Worm (Caenorhabditis elegans) whole organism, L3 larva: ENCODE results near the gene efa-6.

ENCODE experiments used
- R02D3.7 ChIP-seq: fragments of 150-350 bp; optimal IDR thresholded peaks from 2 replicates; lab custom pipeline; 2014; ENCODE audit warnings: missing biosample characterization, missing genetic modification characterization
- ZK546.5 ChIP-seq: sonication (generic microtip); optimal IDR thresholded peaks from 2 replicates; lab custom pipeline; 2017; ENCODE audit warnings: missing biosample characterization, missing genetic modification characterization
- ama-1 ChIP-seq: fragments of 150-350 bp; optimal IDR thresholded peaks from 2 replicates; lab custom pipeline; 2018
- ceh-16 ChIP-seq: sonication (generic microtip); optimal IDR thresholded peaks from 2 replicates; lab custom pipeline; 2017; ENCODE audit warnings: missing biosample characterization, missing genetic modification characterization
- ceh-28 ChIP-seq: fragments of 150-350 bp; optimal IDR thresholded peaks from 2 replicates; lab custom pipeline; 2014; ENCODE audit warnings: missing biosample characterization, missing genetic modification reagents, missing genetic modification characterization
- ceh-82 ChIP-seq: fragments of 150-350 bp; optimal IDR thresholded peaks from 2 replicates; lab custom pipeline; 2014; ENCODE audit warnings: missing biosample characterization, missing genetic modification characterization
- ceh-9 ChIP-seq: sonication (generic microtip); optimal IDR thresholded peaks from 2 replicates; lab custom pipeline; 2018; ENCODE audit warnings: missing biosample characterization, missing genetic modification characterization
- egl-27 ChIP-seq: sonication (generic microtip); optimal IDR thresholded peaks from 4 replicates; lab custom pipeline; 2017; ENCODE audit warnings: missing biosample characterization, missing genetic modification reagents, missing genetic modification characterization
- egl-5 ChIP-seq: fragments of 150-350 bp; optimal IDR thresholded peaks from 2 replicates; lab custom pipeline; 2017; ENCODE audit warnings: missing biosample characterization, missing genetic modification reagents, missing genetic modification characterization, inconsistent platforms
- elt-1 ChIP-seq: fragments of 150-350 bp; optimal IDR thresholded peaks from 2 replicates; lab custom pipeline; 2014; ENCODE audit warnings: missing biosample characterization, missing genetic modification characterization
- elt-2 ChIP-seq: sonication (generic microtip); optimal IDR thresholded peaks from 2 replicates; lab custom pipeline; 2016; ENCODE audit warnings: missing genetic modification reagents, mild to moderate bottlenecking, missing genetic modification characterization, missing compliant biosample characterization
- elt-3 ChIP-seq, 3 experiments: fragments of 150-350 bp in 1 of 3; sonication (generic microtip) in 2 of 3; optimal IDR thresholded peaks; 2 replicates in 2 of 3; 4 replicates in 1 of 3; lab custom pipeline; 2014 to 2017; ENCODE audit warnings: missing biosample characterization in 3 of 3, missing genetic modification characterization in 3 of 3
- eor-1 ChIP-seq, 2 experiments: fragments of 150-350 bp; optimal IDR thresholded peaks; 2 replicates each; lab custom pipeline; 2014 to 2018; ENCODE audit warnings: missing biosample characterization in 2 of 2, missing genetic modification characterization in 2 of 2
- fkh-10 ChIP-seq: sonication (generic microtip); optimal IDR thresholded peaks from 2 replicates; lab custom pipeline; 2017; ENCODE audit warnings: missing biosample characterization, missing genetic modification reagents, missing genetic modification characterization
- fos-1 ChIP-seq: fragments of 150-350 bp; optimal IDR thresholded peaks from 2 replicates; lab custom pipeline; 2014; ENCODE audit warnings: missing biosample characterization, missing genetic modification characterization
- hmg-11 ChIP-seq: sonication (generic microtip); optimal IDR thresholded peaks from 2 replicates; lab custom pipeline; 2016; ENCODE audit warnings: missing genetic modification characterization, missing compliant biosample characterization
- jun-1 ChIP-seq: fragments of 150-350 bp; optimal IDR thresholded peaks from 2 replicates; lab custom pipeline; 2014; ENCODE audit warnings: missing biosample characterization, missing genetic modification reagents, missing genetic modification characterization
- lin-15B ChIP-seq: fragments of 150-350 bp; optimal IDR thresholded peaks from 2 replicates; lab custom pipeline; 2014; ENCODE audit warnings: missing biosample characterization, missing genetic modification characterization
- lsy-12 ChIP-seq: sonication (generic microtip); optimal IDR thresholded peaks from 2 replicates; lab custom pipeline; 2016; ENCODE audit warnings: mild to moderate bottlenecking, missing genetic modification characterization, missing compliant biosample characterization
- mml-1 ChIP-seq: fragments of 150-350 bp; sonication (generic microtip); optimal IDR thresholded peaks from 3 replicates; lab custom pipeline; 2014; ENCODE audit warnings: missing biosample characterization, missing genetic modification characterization
- nfya-1 ChIP-seq: sonication (generic microtip); optimal IDR thresholded peaks from 2 replicates; lab custom pipeline; 2017; ENCODE audit warnings: missing genetic modification characterization, mild to moderate bottlenecking, missing compliant biosample characterization, antibody characterized with exemption, moderate library complexity; ENCODE audit not compliant: insufficient read depth
- nhr-23 ChIP-seq: fragments of 150-350 bp; optimal IDR thresholded peaks from 2 replicates; lab custom pipeline; 2014; ENCODE audit warnings: missing biosample characterization, missing genetic modification reagents, missing genetic modification characterization
- nhr-237 ChIP-seq: fragments of 150-350 bp; optimal IDR thresholded peaks from 2 replicates; lab custom pipeline; 2014; ENCODE audit warnings: missing biosample characterization, missing genetic modification characterization
- nhr-25 ChIP-seq: sonication (generic microtip); optimal IDR thresholded peaks from 2 replicates; lab custom pipeline; 2017; ENCODE audit warnings: missing biosample characterization, missing genetic modification characterization
- nhr-43 ChIP-seq: sonication (generic microtip); optimal IDR thresholded peaks from 2 replicates; lab custom pipeline; 2016; ENCODE audit warnings: mild to moderate bottlenecking, missing genetic modification characterization, missing compliant biosample characterization; ENCODE audit not compliant: poor library complexity, severe bottlenecking
- nhr-67 ChIP-seq: fragments of 150-350 bp; optimal IDR thresholded peaks from 2 replicates; lab custom pipeline; 2014; ENCODE audit warnings: missing biosample characterization, missing genetic modification characterization
- nhr-76 ChIP-seq: fragments of 150-350 bp; sonication (generic microtip); optimal IDR thresholded peaks from 5 replicates; lab custom pipeline; 2014; ENCODE audit warnings: missing biosample characterization, missing genetic modification characterization
- nhr-77 ChIP-seq: fragments of 150-350 bp; optimal IDR thresholded peaks from 2 replicates; lab custom pipeline; 2014; ENCODE audit warnings: missing biosample characterization, missing genetic modification characterization
- pha-4 ChIP-seq: fragments of 150-350 bp; optimal IDR thresholded peaks from 2 replicates; lab custom pipeline; 2014; ENCODE audit warnings: missing biosample characterization, missing genetic modification reagents, missing genetic modification characterization
- pqm-1 ChIP-seq: fragments of 150-350 bp; optimal IDR thresholded peaks from 2 replicates; lab custom pipeline; 2017; ENCODE audit warnings: missing biosample characterization, missing genetic modification characterization, inconsistent platforms
- sea-2 ChIP-seq: fragments of 150-350 bp; sonication (generic microtip); optimal IDR thresholded peaks from 4 replicates; lab custom pipeline; 2014; ENCODE audit warnings: missing biosample characterization, missing genetic modification reagents, missing genetic modification characterization
- skn-1 ChIP-seq: fragments of 150-350 bp; optimal IDR thresholded peaks from 2 replicates; lab custom pipeline; 2014; ENCODE audit warnings: missing biosample characterization, missing genetic modification characterization
- unc-62 ChIP-seq: fragments of 150-350 bp; sonication (generic microtip); optimal IDR thresholded peaks from 4 replicates; lab custom pipeline; 2014; ENCODE audit warnings: missing biosample characterization, missing genetic modification reagents, missing genetic modification characterization
- zag-1 ChIP-seq: fragments of 150-350 bp; optimal IDR thresholded peaks from 2 replicates; lab custom pipeline; 2014; ENCODE audit warnings: missing biosample characterization, missing genetic modification characterization
- ztf-11 ChIP-seq: fragments of 150-350 bp; optimal IDR thresholded peaks from 2 replicates; lab custom pipeline; 2014; ENCODE audit warnings: missing biosample characterization, missing genetic modification characterization
- ztf-4 ChIP-seq: fragments of 150-350 bp; optimal IDR thresholded peaks from 2 replicates; lab custom pipeline; 2014; ENCODE audit warnings: missing biosample characterization, missing genetic modification characterization

The efa-6 gene

ce11 chrIV:12571047-12571446 lies 43.5 kb downstream of the efa-6 start, which contains the start of gene K08E7.4:
Gene K08E7.4, minus strand, starts transcription at chrIV:12571147.
- no peak for TF ChIP-seq zag-1 (tag; lab: Kevin White, UChicago)
- no peak for TF ChIP-seq fkh-10 (GFP tag; lab: Kevin White, UChicago)
- no peak for TF ChIP-seq eor-1 (tag; optimal IDR thresholded peaks at IDR 0.05; lab: Kevin White, UChicago)
- no peak for TF ChIP-seq ceh-9 (tag; lab: Kevin White, UChicago)
- no peak for TF ChIP-seq skn-1 (tag; lab: Kevin White, UChicago)
- no peak for TF ChIP-seq egl-27 (tag; lab: Kevin White, UChicago)
- TF ChIP-seq pqm-1 (tag; lab: Kevin White, UChicago): no peak
- TF ChIP-seq mml-1: no peak
- no peak for TF ChIP-seq nhr-77 (tag; lab: Kevin White, UChicago)
- no peak for TF ChIP-seq ceh-82 (tag; lab: Kevin White, UChicago)
- TF ChIP-seq ztf-11 (tag; lab: Kevin White, UChicago): no peak
- no peak for TF ChIP-seq nhr-237
- no peak for TF ChIP-seq elt-1 (tag; lab: Kevin White, UChicago)

ce11 chrIV:12570546-12570945 lies 44.0 kb downstream of the efa-6 start:
- TF ChIP-seq egl-5 (tag; lab: Kevin White, UChicago) (no peak), hmg-11 (no peak), ceh-82 (tag; lab: Kevin White, UChicago) (no peak), ama-1 (lab: Kevin White, UChicago) (no peak), nhr-77 (tag; lab: Kevin White, UChicago) (no peak), elt-2 (tag; lab: Kevin White, UChicago) (no peak), nhr-67 (tag; lab: Kevin White, UChicago) (no peak), pha-4 (tag; lab: Kevin White, UChicago) (no peak), unc-62 (GFP tag; lab: Kevin White, UChicago) (no peak), sea-2 (GFP tag; lab: Kevin White, UChicago) (no peak), lsy-12 (no peak), ceh-16 (tag; lab: Kevin White, UChicago) (no peak), elt-3 (tag; optimal IDR thresholded peaks at IDR 0.05; lab: Kevin White, UChicago) (no peak), nfya-1 (tag; lab: Kevin White, UChicago) (no peak), nhr-76 (tag; lab: Kevin White, UChicago) (no peak), nhr-23 (tag; lab: Kevin White, UChicago) (no peak), lin-15B (tag; lab: Kevin White, UChicago) (no peak), ZK546.5 (tag; lab: Kevin White, UChicago) (no peak), ceh-28 (tag; lab: Kevin White, UChicago) (no peak), pqm-1 (tag; lab: Kevin White, UChicago) (no peak)

ce11 chrIV:12567176-12567892 lies 47.2 kb downstream of the efa-6 start, which contains the start of the genes hsb-1 and let-99:
Gene hsb-1, minus strand, starts transcription at chrIV:12567226.
Gene let-99, plus strand, starts transcription at chrIV:12567842.
- TF ChIP-seq elt-3 (tag; optimal IDR thresholded peaks at IDR 0.05; lab: Kevin White, UChicago): no peak
- TF ChIP-seq elt-2 (tag; lab: Kevin White, UChicago): peak; percentile 12
- no peak for TF ChIP-seq pha-4 (tag; lab: Kevin White, UChicago)
- peak; percentile 31 for TF ChIP-seq nhr-25 (tag; lab: Kevin White, UChicago)
- peak; percentile 8 for TF ChIP-seq egl-5 (tag; lab: Kevin White, UChicago)

ce11 chrIV:12565933-12566540 lies 48.5 kb downstream of the efa-6 start, which contains the start of gene eak-7:
Gene eak-7, minus strand, starts transcription at chrIV:12565983.
- TF ChIP-seq mml-1 (no peak), fkh-10 (GFP tag; lab: Kevin White, UChicago) (no peak), ceh-16 (tag; lab: Kevin White, UChicago) (no peak), lin-15B (tag; lab: Kevin White, UChicago) (no peak), ZK546.5 (tag; lab: Kevin White, UChicago) (no peak), hmg-11 (no peak), pqm-1 (tag; lab: Kevin White, UChicago) (no peak), ama-1 (lab: Kevin White, UChicago) (no peak), unc-62 (GFP tag; lab: Kevin White, UChicago) (no peak), R02D3.7 (tag; lab: Kevin White, UChicago) (no peak), nhr-43 (tag; lab: Kevin White, UChicago) (no peak), zag-1 (tag; lab: Kevin White, UChicago) (no peak), ceh-82 (tag; lab: Kevin White, UChicago) (no peak), fos-1 (tag; lab: Kevin White, UChicago) (no peak), jun-1 (tag; lab: Kevin White, UChicago) (no peak), sea-2 (GFP tag; lab: Kevin White, UChicago) (no peak), nhr-25 (tag; lab: Kevin White, UChicago) (no peak), ztf-4 (tag; lab: Kevin White, UChicago) (no peak), nfya-1 (tag; lab: Kevin White, UChicago) (no peak)
